Fruit fly (Drosophila melanogaster): Measurements from ENCODE around the gene Oatp33Ea.

DNA sequence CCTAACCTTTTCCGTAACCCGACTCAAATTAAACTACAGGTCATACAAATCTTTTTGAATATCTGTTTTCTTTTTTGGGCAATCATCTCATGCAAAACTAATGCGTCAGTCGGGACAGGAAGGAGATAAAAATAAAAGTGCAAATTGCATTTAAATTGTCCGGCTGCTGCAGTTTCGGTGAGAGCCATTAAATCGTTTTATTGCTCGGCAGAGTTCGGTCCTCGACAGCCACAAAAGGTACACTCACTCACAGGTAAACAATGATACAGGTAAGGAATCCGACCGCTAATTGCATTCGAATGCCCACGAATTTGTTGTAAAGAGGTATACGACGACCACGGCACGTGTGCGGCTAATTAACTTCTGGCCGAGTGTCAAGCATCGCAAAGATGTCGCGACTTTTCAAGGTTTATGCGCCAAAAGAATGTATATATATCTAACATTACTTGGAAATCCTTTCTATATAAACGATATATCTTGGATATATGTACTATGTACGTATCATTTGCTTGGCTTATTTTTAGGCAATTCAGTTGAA lies 20.9 kb upstream of the Oatp33Ea start:
- TF ChIP-seq dm (GFP tag; optimal IDR thresholded peaks at IDR 0.05) (no peak), lov (optimal IDR thresholded peaks at IDR 0.05) (no peak), lov (GFP tag; IDR thresholded peaks at IDR 0.05) (no peak), tio (GFP tag; optimal IDR thresholded peaks at IDR 0.05) (no peak), H2.0 (GFP tag; IDR thresholded peaks at IDR 0.05) (no peak)
